Worm (Caenorhabditis elegans): ENCODE data around the gene nhr-43.

The nhr-43 gene

ce11 chrIV:11928388-11928787 lies 29.0 kb downstream of the nhr-43 start (continued):
- no peak for TF ChIP-seq efl-1 (GFP tag; optimal IDR thresholded peaks at IDR 0.05)
- TF ChIP-seq nhr-90 (tag; optimal IDR thresholded peaks at IDR 0.05): peak; percentile 52
- no peak for TF ChIP-seq F37B4.10 (GFP tag; IDR thresholded peaks at IDR 0.05)
- TF ChIP-seq hmg-1.2 (GFP tag; IDR thresholded peaks at IDR 0.05): peak; percentile 71

ce11 chrIV:11930572-11930971 lies 31.2 kb downstream of the nhr-43 start, which contains the start of gene nhx-9:
Gene nhx-9, plus strand, starts transcription at chrIV:11930872.
- no peak for TF ChIP-seq lin-26 (GFP tag; IDR thresholded peaks at IDR 0.05)
- TF ChIP-seq nhr-179 (tag; optimal IDR thresholded peaks at IDR 0.05): no peak
- TF ChIP-seq atf-7 (tag; optimal IDR thresholded peaks at IDR 0.05): no peak
- TF ChIP-seq gei-17 (GFP tag; optimal IDR thresholded peaks at IDR 0.05): no peak
- TF ChIP-seq mel-28 (tag; optimal IDR thresholded peaks at IDR 0.05; ENCODE audit: borderline replicate concordance): no peak
- TF ChIP-seq dox-1 (GFP tag; IDR thresholded peaks at IDR 0.05): no peak

ce11 chrIV:11937087-11937486 lies 37.7 kb downstream of the nhr-43 start, which contains the start of gene slc-5A12:
Gene slc-5A12, plus strand, starts transcription at chrIV:11937419.
- no peak for TF ChIP-seq aptf-3 (GFP tag; IDR thresholded peaks at IDR 0.05)
- TF ChIP-seq F23B12.7 (tag; optimal IDR thresholded peaks at IDR 0.05; ENCODE audit: insufficient read depth): no peak
- no peak for TF ChIP-seq F10E7.11 (tag; optimal IDR thresholded peaks at IDR 0.05)
- no peak for TF ChIP-seq D2030.7 (GFP tag; IDR thresholded peaks at IDR 0.05)

ce11 chrIV:11938554-11938953 lies 39.2 kb downstream of the nhr-43 start:
- TF ChIP-seq K11D2.4 (GFP tag; IDR thresholded peaks at IDR 0.05) (0 out of 2 replicates have a peak, but pooled peaks have one; percentile 43), ztf-6 (GFP tag; IDR thresholded peaks at IDR 0.05) (no peak)

ce11 chrIV:11942313-11942712 lies 42.9 kb downstream of the nhr-43 start, which contains the start of gene ZK829.1:
Gene ZK829.1, minus strand, starts transcription at chrIV:11942413.
- no peak for TF ChIP-seq rec-8 (tag; optimal IDR thresholded peaks at IDR 0.05)
- TF ChIP-seq zfh-2 (GFP tag; conservative IDR thresholded peaks at IDR 0.05): no peak
- no peak for TF ChIP-seq dpff-1 (tag; optimal IDR thresholded peaks at IDR 0.05)
- TF ChIP-seq lir-1 (GFP tag; conservative IDR thresholded peaks at IDR 0.05): no peak
- no peak for TF ChIP-seq die-1 (tag; optimal IDR thresholded peaks at IDR 0.05)
- no peak for TF ChIP-seq mel-28 (tag; optimal IDR thresholded peaks at IDR 0.05; ENCODE audit: borderline replicate concordance)
- TF ChIP-seq zim-3 (tag; optimal IDR thresholded peaks at IDR 0.05): no peak
- TF ChIP-seq egrh-3 (GFP tag; IDR thresholded peaks at IDR 0.05): no peak
- no peak for TF ChIP-seq lin-54 (GFP tag; optimal IDR thresholded peaks at IDR 0.05)
- TF ChIP-seq ztf-25 (GFP tag; IDR thresholded peaks at IDR 0.05): no peak
- TF ChIP-seq T26A5.8 (tag; optimal IDR thresholded peaks at IDR 0.05): no peak
- TF ChIP-seq athp-1 (tag; optimal IDR thresholded peaks at IDR 0.05): no peak
- no peak for TF ChIP-seq attf-5 (GFP tag; optimal IDR thresholded peaks at IDR 0.05)
- TF ChIP-seq madf-3 (GFP tag; IDR thresholded peaks at IDR 0.05): no peak
- TF ChIP-seq rpc-1 (optimal IDR thresholded peaks at IDR 0.05): no peak
- TF ChIP-seq rpc-1 (tag; optimal IDR thresholded peaks at IDR 0.05): no peak
- no peak for TF ChIP-seq lin-26 (GFP tag; IDR thresholded peaks at IDR 0.05)
- no peak for TF ChIP-seq let-526 (GFP tag; IDR thresholded peaks at IDR 0.05)

- TF ChIP-seq dpff-1 (tag; optimal IDR thresholded peaks at IDR 0.05): no peak
- no peak for TF ChIP-seq nhr-179 (tag; optimal IDR thresholded peaks at IDR 0.05)
- no peak for TF ChIP-seq B0336.3 (GFP tag; IDR thresholded peaks at IDR 0.05)
- TF ChIP-seq F52B5.7 (tag; optimal IDR thresholded peaks at IDR 0.05): no peak
- TF ChIP-seq hlh-26 (GFP tag; conservative IDR thresholded peaks at IDR 0.05): no peak
- TF ChIP-seq fkh-3 (tag; optimal IDR thresholded peaks at IDR 0.05): no peak
- no peak for TF ChIP-seq dpl-1 (GFP tag; optimal IDR thresholded peaks at IDR 0.05)
- no peak for TF ChIP-seq let-607 (tag; optimal IDR thresholded peaks at IDR 0.05)
Measured at ce11 chrIV:11945621-11946020, 46.2 kb downstream of the nhr-43 start, which contains the start of gene ZK829.3. Gene ZK829.3, minus strand, starts transcription at chrIV:11945721.
